Fruit fly (Drosophila melanogaster) whole organism, embryonic: ENCODE data around the gene CG5104.

ENCODE experiments used
- Awh ChIP-seq: fragments of 200-800 bp; sonication (Bioruptor generic); IDR thresholded peaks from 2 replicates; pipeline ENCODE4, ENCODE4 v1.3.6; 2022; ENCODE audit warnings: missing biosample characterization, missing genetic modification characterization
- CG12299 ChIP-seq: fragments of 200-800 bp; sonication (Bioruptor generic); optimal IDR thresholded peaks from 2 replicates; lab custom pipeline; 2018; ENCODE audit warnings: missing biosample characterization, mild to moderate bottlenecking, missing genetic modification characterization
- CG1603 ChIP-seq: fragments of 200-800 bp; sonication (Bioruptor generic); optimal IDR thresholded peaks from 2 replicates; lab custom pipeline; 2019; ENCODE audit warnings: missing biosample characterization, mild to moderate bottlenecking, missing genetic modification characterization, moderate library complexity
- CrebB ChIP-seq: fragments of 200-800 bp; sonication (Bioruptor generic); optimal IDR thresholded peaks from 3 replicates; lab custom pipeline; 2018; ENCODE audit warnings: missing biosample characterization, mild to moderate bottlenecking, missing genetic modification characterization
- Drgx ChIP-seq: fragments of 200-800 bp; sonication (Bioruptor generic); IDR thresholded peaks from 2 replicates; pipeline ENCODE4 v1.3.6; 2022; ENCODE audit warnings: missing biosample characterization, missing genetic modification characterization
- Ets65A ChIP-seq: fragments of 200-800 bp; sonication (Bioruptor generic); peaks from one replicate; lab custom pipeline; 2016; ENCODE audit warnings: missing biosample characterization, missing genetic modification characterization
- Nf-YB ChIP-seq: fragments of 200-800 bp; sonication (Bioruptor generic); optimal IDR thresholded peaks from 3 replicates; lab custom pipeline; 2019; ENCODE audit warnings: missing biosample characterization, mild to moderate bottlenecking, missing genetic modification characterization, moderate library complexity
- Nf-YC ChIP-seq: fragments of 200-800 bp; optimal IDR thresholded peaks from 3 replicates; lab custom pipeline; 2019; ENCODE audit warnings: missing biosample characterization, mild to moderate bottlenecking, missing genetic modification characterization, moderate library complexity
- abd-A ChIP-seq: fragments of 200-800 bp; sonication (Bioruptor generic); optimal IDR thresholded peaks from 3 replicates; lab custom pipeline; 2019; ENCODE audit warnings: missing biosample characterization, mild to moderate bottlenecking, missing genetic modification characterization, moderate library complexity
- grau ChIP-seq: fragments of 200-800 bp; optimal IDR thresholded peaks from 3 replicates; lab custom pipeline; 2019; ENCODE audit warnings: missing biosample characterization, mild to moderate bottlenecking, missing genetic modification characterization, moderate library complexity
- oc ChIP-seq: fragments of 200-800 bp; sonication (Bioruptor generic); optimal IDR thresholded peaks from 2 replicates; lab custom pipeline; 2018; ENCODE audit warnings: missing biosample characterization, mild to moderate bottlenecking, missing genetic modification characterization, moderate library complexity
- toy ChIP-seq: fragments of 200-800 bp; sonication (Bioruptor generic); IDR thresholded peaks from 2 replicates; pipeline ENCODE4 v1.3.6; 2022; ENCODE audit warnings: missing biosample characterization, missing genetic modification characterization
- vvl ChIP-seq: fragments of 200-800 bp; sonication (Bioruptor generic); IDR thresholded peaks from 2 replicates; pipeline ENCODE4 v1.3.6; 2022; ENCODE audit warnings: missing biosample characterization, missing genetic modification characterization

Gene CG5104

DNA sequence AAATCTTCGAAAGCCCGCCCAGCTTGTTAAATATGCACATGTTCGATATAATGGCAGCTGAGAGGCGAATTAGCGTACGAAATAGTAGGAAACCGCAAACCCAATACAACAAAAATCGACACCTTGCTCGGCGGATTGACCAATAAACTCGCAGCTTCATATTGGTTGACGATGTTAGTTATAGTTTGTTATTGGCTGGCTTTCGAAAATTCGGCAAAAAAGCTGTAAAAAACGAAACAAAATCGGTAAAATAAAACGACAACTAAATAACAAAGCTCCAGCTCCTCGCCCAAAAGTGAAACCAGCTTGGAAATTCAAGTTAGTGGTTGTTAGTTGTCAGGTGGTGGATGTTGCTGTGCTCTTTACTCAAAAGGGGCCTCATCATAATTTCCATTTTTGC lies 43.0 kb downstream of the CG5104 start:
- TF ChIP-seq CG1603 (tag; lab: Kevin White, UChicago) (no peak), toy (GFP tag; lab: Robert Waterston, UW) (no peak), Nf-YC (tag; lab: Kevin White, UChicago) (peak; percentile 77), Nf-YB (peak; percentile 79), CG12299 (tag; lab: Kevin White, UChicago) (no peak)

DNA sequence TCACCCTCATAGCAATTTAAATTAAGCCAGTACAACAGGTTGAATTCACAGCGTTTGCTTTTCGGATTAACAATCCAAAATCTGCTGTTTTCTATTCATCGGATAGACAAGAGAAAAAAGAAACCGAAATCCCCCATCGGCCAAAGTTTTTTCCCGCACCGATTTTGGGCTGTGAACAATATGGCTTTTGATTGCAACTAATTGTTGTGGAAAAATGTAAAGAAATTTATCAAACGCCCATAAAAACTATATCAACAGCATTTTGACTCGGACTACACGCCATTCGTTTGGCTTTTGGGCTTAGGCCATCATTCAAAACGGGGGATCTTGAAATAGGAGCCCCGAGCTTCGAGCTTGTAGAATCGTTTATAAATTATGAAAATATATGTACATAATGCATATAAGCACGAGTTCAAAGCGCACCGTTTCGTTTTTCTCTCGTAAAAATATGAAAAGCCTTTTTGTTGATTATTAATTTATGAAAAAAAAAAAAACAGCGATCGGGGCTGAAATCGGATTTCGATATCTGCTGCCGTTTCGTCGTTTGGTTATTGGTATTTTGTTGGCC lies 44.8 kb downstream of the CG5104 start:
- TF ChIP-seq vvl (peak; percentile 76), Awh (GFP tag; lab: Robert Waterston, UW) (peak; percentile 91), Ets65A (peak; percentile 45), oc (tag; lab: Kevin White, UChicago) (peak; percentile 88), grau (tag; lab: Kevin White, UChicago) (no peak), abd-A (tag; lab: Kevin White, UChicago) (peak; percentile 39)

DNA sequence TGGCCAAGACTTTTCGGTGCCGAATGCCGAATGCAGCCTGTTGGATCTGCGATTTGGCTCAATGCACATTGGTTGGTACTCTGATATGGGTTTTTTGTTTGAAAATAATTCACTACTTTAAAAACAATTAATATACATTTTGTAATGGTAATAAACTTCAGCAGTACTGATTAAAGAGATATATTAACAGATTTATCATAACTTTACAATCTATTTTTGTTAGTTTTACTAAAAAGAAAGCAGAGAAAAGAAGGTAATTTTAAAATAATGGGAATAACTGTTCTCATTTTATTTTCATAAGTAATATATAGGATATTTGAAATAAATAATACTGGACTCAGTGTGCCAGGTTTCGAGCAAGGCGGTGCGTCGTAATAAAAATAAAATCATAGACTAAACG lies 49.3 kb downstream of the CG5104 start:
- TF ChIP-seq Drgx (GFP tag; lab: Robert Waterston, UW) (peak; percentile 41; the same call in 1 of the 2 replicates), CrebB (tag; lab: Kevin White, UChicago) (no peak)
